Worm (Caenorhabditis elegans) whole organism, L1 larva: ENCODE results near the gene hipr-1.

Experiments used
- C04F5.9 ChIP-seq: sonication (generic microtip); optimal IDR thresholded peaks from 2 replicates; lab custom pipeline; 2016; ENCODE audit warnings: missing genetic modification characterization, missing compliant biosample characterization
- aly-2 ChIP-seq: fragments of 150-350 bp; optimal IDR thresholded peaks from 2 replicates; lab custom pipeline; 2014; ENCODE audit warnings: missing biosample characterization, missing genetic modification characterization
- blmp-1 ChIP-seq: fragments of 150-350 bp; optimal IDR thresholded peaks from 2 replicates; lab custom pipeline; 2014; ENCODE audit warnings: missing biosample characterization, missing genetic modification characterization
- ceh-8 ChIP-seq: fragments of 200-800 bp; sonication (Bioruptor generic); optimal IDR thresholded peaks from 2 replicates; lab custom pipeline; 2018; ENCODE audit warnings: mild to moderate bottlenecking, missing genetic modification characterization, moderate library complexity, missing compliant biosample characterization
- ceh-90 ChIP-seq: sonication (generic microtip); optimal IDR thresholded peaks from 2 replicates; lab custom pipeline; 2016; ENCODE audit warnings: missing genetic modification characterization, missing compliant biosample characterization
- dsc-1 ChIP-seq: sonication (generic microtip); optimal IDR thresholded peaks from 2 replicates; lab custom pipeline; 2016; ENCODE audit warnings: mild to moderate bottlenecking, missing genetic modification characterization, missing compliant biosample characterization
- efl-1 ChIP-seq, 4 experiments: fragments of 150-350 bp; optimal IDR thresholded peaks in 3 of 4; peaks in 1 of 4; 1 replicate in 1 of 4; 2 replicates in 3 of 4; lab custom pipeline; 2014; ENCODE audit warnings: missing biosample characterization in 2 of 4, missing genetic modification characterization in 2 of 4, missing genetic modification reagents in 2 of 4
- egl-27 ChIP-seq, 2 experiments: fragments of 150-350 bp in 1 of 2; sonication (generic microtip); optimal IDR thresholded peaks; 3 replicates each; lab custom pipeline; 2017 to 2018; ENCODE audit warnings: missing biosample characterization in 2 of 2, missing genetic modification characterization in 2 of 2, missing genetic modification reagents in 2 of 2
- fkh-4 ChIP-seq: sonication (generic microtip); optimal IDR thresholded peaks from 2 replicates; lab custom pipeline; 2016; ENCODE audit warnings: missing compliant biosample characterization, missing genetic modification characterization, borderline replicate concordance
- fkh-8 ChIP-seq: sonication (generic microtip); optimal IDR thresholded peaks from 2 replicates; lab custom pipeline; 2016; ENCODE audit warnings: mild to moderate bottlenecking, missing genetic modification characterization, missing compliant biosample characterization
- hlh-17 ChIP-seq: fragments of 200-800 bp; sonication (Bioruptor generic); optimal IDR thresholded peaks from 2 replicates; lab custom pipeline; 2018; ENCODE audit warnings: missing genetic modification characterization, mild to moderate bottlenecking, missing compliant biosample characterization, moderate library complexity, borderline replicate concordance
- hpl-2 ChIP-seq: fragments of 150-350 bp; optimal IDR thresholded peaks from 2 replicates; lab custom pipeline; 2014; ENCODE audit warnings: missing biosample characterization, missing genetic modification reagents, missing genetic modification characterization
- isw-1 ChIP-seq: fragments of 200-800 bp; sonication (Bioruptor generic); IDR thresholded peaks from 2 replicates; pipeline ENCODE4 v1.3.6; 2022; ENCODE audit warnings: missing genetic modification characterization, missing compliant biosample characterization
- lin-13 ChIP-seq: fragments of 150-350 bp; optimal IDR thresholded peaks from 2 replicates; lab custom pipeline; 2014; ENCODE audit warnings: missing biosample characterization, missing genetic modification reagents, missing genetic modification characterization
- lin-14 ChIP-seq: fragments of 200-800 bp; sonication (Bioruptor generic); optimal IDR thresholded peaks from 2 replicates; lab custom pipeline; 2018; ENCODE audit warnings: mild to moderate bottlenecking, missing genetic modification characterization, moderate library complexity, missing compliant biosample characterization
- lin-35 ChIP-seq, 2 experiments: fragments of 150-350 bp; optimal IDR thresholded peaks; 2 replicates each; lab custom pipeline; 2014; ENCODE audit warnings: missing biosample characterization in 2 of 2, missing genetic modification characterization in 2 of 2, missing genetic modification reagents in 2 of 2
- lsy-2 ChIP-seq, 2 experiments: fragments of 150-350 bp; optimal IDR thresholded peaks; 2 replicates each; lab custom pipeline; 2014; ENCODE audit warnings: missing biosample characterization in 2 of 2, missing genetic modification characterization in 2 of 2
- mab-9 ChIP-seq: fragments of 200-800 bp; sonication (Bioruptor generic); IDR thresholded peaks from 2 replicates; pipeline ENCODE4 v1.3.6; 2022; ENCODE audit warnings: missing genetic modification reagents, missing genetic modification characterization, missing compliant biosample characterization
- nhr-71 ChIP-seq: sonication (generic microtip); optimal IDR thresholded peaks from 2 replicates; lab custom pipeline; 2016; ENCODE audit warnings: mild to moderate bottlenecking, missing genetic modification characterization, moderate library complexity, missing compliant biosample characterization
- nhr-77 ChIP-seq: fragments of 150-350 bp; optimal IDR thresholded peaks from 2 replicates; lab custom pipeline; 2014; ENCODE audit warnings: missing biosample characterization, missing genetic modification characterization
- nhr-84 ChIP-seq: sonication (generic microtip); optimal IDR thresholded peaks from 2 replicates; lab custom pipeline; 2017; ENCODE audit warnings: missing biosample characterization, missing genetic modification characterization
- nhr-90 ChIP-seq: sonication (generic microtip); optimal IDR thresholded peaks from 2 replicates; lab custom pipeline; 2016; ENCODE audit warnings: mild to moderate bottlenecking, missing genetic modification characterization, missing compliant biosample characterization; ENCODE audit not compliant: poor library complexity
- pax-3 ChIP-seq: fragments of 200-800 bp; sonication (Bioruptor generic); optimal IDR thresholded peaks from 2 replicates; lab custom pipeline; 2018; ENCODE audit warnings: mild to moderate bottlenecking, missing genetic modification characterization, moderate library complexity, missing compliant biosample characterization
- rnt-1 ChIP-seq: sonication (generic microtip); optimal IDR thresholded peaks from 2 replicates; lab custom pipeline; 2016; ENCODE audit warnings: mild to moderate bottlenecking, missing genetic modification characterization, moderate library complexity, missing compliant biosample characterization
- snu-23 ChIP-seq: sonication (generic microtip); optimal IDR thresholded peaks from 2 replicates; lab custom pipeline; 2016; ENCODE audit warnings: missing genetic modification characterization, missing compliant biosample characterization
- sup-37 ChIP-seq: fragments of 200-800 bp; sonication (Bioruptor generic); optimal IDR thresholded peaks from 2 replicates; lab custom pipeline; 2018; ENCODE audit warnings: mild to moderate bottlenecking, missing genetic modification characterization, missing compliant biosample characterization
- unc-130 ChIP-seq: fragments of 150-350 bp; optimal IDR thresholded peaks from 2 replicates; lab custom pipeline; 2017; ENCODE audit warnings: missing biosample characterization, missing genetic modification characterization, inconsistent platforms
- unc-86 ChIP-seq: sonication (generic microtip); optimal IDR thresholded peaks from 2 replicates; lab custom pipeline; 2016; ENCODE audit warnings: missing genetic modification characterization, missing compliant biosample characterization
- zip-4 ChIP-seq: fragments of 200-800 bp; sonication (Bioruptor generic); optimal IDR thresholded peaks from 2 replicates; lab custom pipeline; 2018; ENCODE audit warnings: mild to moderate bottlenecking, missing genetic modification characterization, moderate library complexity, missing compliant biosample characterization
- ztf-11 ChIP-seq, 2 experiments: sonication (generic microtip); optimal IDR thresholded peaks; 2 replicates each; lab custom pipeline; 2016 to 2017; ENCODE audit warnings: missing genetic modification characterization in 2 of 2, missing biosample characterization in 1 of 2, missing compliant biosample characterization in 1 of 2

Gene hipr-1

ce11 chrIII:8772428-8773027, 52.5 kb downstream of the hipr-1 start:
- TF ChIP-seq egl-27 (tag; optimal IDR thresholded peaks at IDR 0.05; lab: Kevin White, UChicago) (no peak), lin-14 (GFP tag; lab: Kevin White, UChicago) (peak; percentile 55), pax-3 (tag; lab: Kevin White, UChicago) (peak; percentile 2), ztf-11 (tag; optimal IDR thresholded peaks at IDR 0.05; lab: Kevin White, UChicago) (no peak), ceh-90 (tag; lab: Kevin White, UChicago) (no peak), ceh-8 (GFP tag; lab: Kevin White, UChicago) (no peak), mab-9 (no peak), nhr-84 (no peak), unc-130 (no peak), lin-35 (GFP tag; optimal IDR thresholded peaks at IDR 0.05; lab: Kevin White, UChicago) (peak in 1 of 2 experiments; percentile 2), blmp-1 (tag; lab: Kevin White, UChicago) (peak; percentile 84), aly-2 (tag; lab: Kevin White, UChicago) (no peak), fkh-8 (tag; lab: Kevin White, UChicago) (peak; percentile 58), rnt-1 (tag; lab: Kevin White, UChicago) (no peak), lsy-2 (tag; optimal IDR thresholded peaks at IDR 0.05; lab: Kevin White, UChicago) (no peak), sup-37 (GFP tag; lab: Kevin White, UChicago) (no peak), unc-86 (tag; lab: Kevin White, UChicago) (no peak), zip-4 (GFP tag; lab: Kevin White, UChicago) (peak; percentile 30), nhr-71 (peak; percentile 29), efl-1 (optimal IDR thresholded peaks at IDR 0.05; lab: Kevin White, UChicago) (peak in 1 of 2 experiments; percentile 8), efl-1 (GFP tag; optimal IDR thresholded peaks at IDR 0.05 in 1 of 2; lab: Kevin White, UChicago) (no peak), dsc-1 (tag; lab: Kevin White, UChicago) (peak; percentile 5), nhr-77 (tag; lab: Kevin White, UChicago) (no peak), snu-23 (GFP tag; lab: Kevin White, UChicago) (no peak), hlh-17 (GFP tag; lab: Kevin White, UChicago) (no peak), fkh-4 (tag; lab: Kevin White, UChicago) (no peak), C04F5.9 (tag; lab: Kevin White, UChicago) (no peak), hpl-2 (GFP tag; lab: Kevin White, UChicago) (no peak), isw-1 (no peak), nhr-90 (tag; lab: Kevin White, UChicago) (no peak)

- TF ChIP-seq efl-1 (optimal IDR thresholded peaks at IDR 0.05; lab: Kevin White, UChicago) (no peak), efl-1 (GFP tag; optimal IDR thresholded peaks at IDR 0.05 in 1 of 2; lab: Kevin White, UChicago) (peak in 1 of 2 experiments; percentile 37), lin-13 (GFP tag; lab: Kevin White, UChicago) (no peak)
- TF ChIP-seq, all 84 proteins: peak for 1
Measured at ce11 chrIII:8773375-8773774, 53.4 kb downstream of the hipr-1 start.
